Fruit fly (Drosophila melanogaster) whole organism, embryonic: ENCODE measurements around the gene CG32260.

Source experiments
- Abd-B ChIP-seq: fragments of 200-800 bp; sonication (Bioruptor generic); optimal IDR thresholded peaks from 2 replicates; lab custom pipeline; 2018; ENCODE audit warnings: missing biosample characterization, mild to moderate bottlenecking, missing genetic modification characterization, moderate library complexity
- Bgb ChIP-seq: fragments of 200-800 bp; sonication (Bioruptor generic); IDR thresholded peaks from 2 replicates; pipeline ENCODE4 v1.3.6; 2022; ENCODE audit warnings: missing biosample characterization, missing genetic modification characterization; ENCODE audit not compliant: partially characterized antibody
- Bteb2 ChIP-seq: fragments of 200-800 bp; sonication (Bioruptor generic); optimal IDR thresholded peaks from 2 replicates; lab custom pipeline; 2016; ENCODE audit warnings: missing biosample characterization, missing genetic modification characterization
- CG10979 ChIP-seq: fragments of 200-800 bp; sonication (Bioruptor generic); optimal IDR thresholded peaks from 2 replicates; lab custom pipeline; 2018; ENCODE audit warnings: missing biosample characterization, mild to moderate bottlenecking, missing genetic modification characterization, moderate library complexity
- CG11085 ChIP-seq: fragments of 200-800 bp; sonication (Bioruptor generic); IDR thresholded peaks from 2 replicates; pipeline ENCODE4 v1.3.6; 2022; ENCODE audit warnings: missing biosample characterization, missing genetic modification characterization
- CG12236 ChIP-seq: fragments of 200-800 bp; sonication (Bioruptor generic); optimal IDR thresholded peaks from 2 replicates; lab custom pipeline; 2016; ENCODE audit warnings: missing biosample characterization, missing genetic modification characterization
- CG12299 ChIP-seq: fragments of 200-800 bp; sonication (Bioruptor generic); optimal IDR thresholded peaks from 2 replicates; lab custom pipeline; 2018; ENCODE audit warnings: missing biosample characterization, mild to moderate bottlenecking, missing genetic modification characterization
- CG12391 ChIP-seq: fragments of 200-800 bp; sonication (Bioruptor generic); optimal IDR thresholded peaks from 3 replicates; lab custom pipeline; 2018; ENCODE audit warnings: missing biosample characterization, mild to moderate bottlenecking, missing genetic modification characterization, moderate library complexity
- CG13775 ChIP-seq: fragments of 200-800 bp; sonication (Bioruptor generic); optimal IDR thresholded peaks from 3 replicates; lab custom pipeline; 2017; ENCODE audit warnings: missing biosample characterization, mild to moderate bottlenecking, missing genetic modification characterization
- CG13894 ChIP-seq: fragments of 200-800 bp; sonication (Bioruptor generic); optimal IDR thresholded peaks from 3 replicates; lab custom pipeline; 2018; ENCODE audit warnings: missing biosample characterization, mild to moderate bottlenecking, missing genetic modification characterization, moderate library complexity
- CG16813 ChIP-seq: fragments of 200-800 bp; sonication (Bioruptor generic); IDR thresholded peaks from 3 replicates; pipeline ENCODE4 v1.3.6; 2022; ENCODE audit warnings: missing biosample characterization, missing genetic modification characterization; ENCODE audit not compliant: partially characterized antibody
- CG17361 ChIP-seq: fragments of 200-800 bp; sonication (Bioruptor generic); IDR thresholded peaks from 3 replicates; pipeline ENCODE4 v1.3.6; 2022; ENCODE audit warnings: missing biosample characterization, missing genetic modification characterization
- CG17568 ChIP-seq: fragments of 200-800 bp; sonication (Bioruptor generic); optimal IDR thresholded peaks from 2 replicates; lab custom pipeline; 2018; ENCODE audit warnings: missing biosample characterization, mild to moderate bottlenecking, missing genetic modification characterization, moderate library complexity
- CG2116 ChIP-seq: fragments of 200-800 bp; sonication (Bioruptor generic); optimal IDR thresholded peaks from 3 replicates; lab custom pipeline; 2018; ENCODE audit warnings: missing biosample characterization, mild to moderate bottlenecking, missing genetic modification characterization
- CG2129 ChIP-seq: fragments of 200-800 bp; sonication (Bioruptor generic); IDR thresholded peaks from 2 replicates; pipeline ENCODE4 v1.3.6; 2022; ENCODE audit warnings: missing biosample characterization, missing genetic modification characterization; ENCODE audit not compliant: partially characterized antibody
- CG34224 ChIP-seq: fragments of 200-800 bp; sonication (Bioruptor generic); IDR thresholded peaks from 3 replicates; pipeline ENCODE4 v1.3.6; 2022; ENCODE audit warnings: missing biosample characterization, missing genetic modification characterization; ENCODE audit not compliant: partially characterized antibody
- CG34376 ChIP-seq: fragments of 200-800 bp; sonication (Bioruptor generic); optimal IDR thresholded peaks from 2 replicates; lab custom pipeline; 2018; ENCODE audit warnings: missing biosample characterization, mild to moderate bottlenecking, missing genetic modification characterization
- CG42726 ChIP-seq: fragments of 200-800 bp; sonication (Bioruptor generic); IDR thresholded peaks from 2 replicates; pipeline ENCODE4 v1.3.6; 2022; ENCODE audit warnings: missing biosample characterization, missing genetic modification characterization; ENCODE audit not compliant: partially characterized antibody
- CG8281 ChIP-seq: fragments of 200-800 bp; sonication (Bioruptor generic); optimal IDR thresholded peaks from 2 replicates; lab custom pipeline; 2018; ENCODE audit warnings: missing biosample characterization, mild to moderate bottlenecking, missing genetic modification characterization, moderate library complexity
- CG8290 ChIP-seq, 3 experiments: fragments of 200-800 bp; sonication (Bioruptor generic); optimal IDR thresholded peaks; 2 replicates each; lab custom pipeline; 2016 to 2019; ENCODE audit warnings: missing biosample characterization in 3 of 3, missing genetic modification characterization in 3 of 3, mild to moderate bottlenecking in 2 of 3, moderate library complexity in 1 of 3
- CG9609 ChIP-seq: fragments of 200-800 bp; sonication (Bioruptor generic); optimal IDR thresholded peaks from 3 replicates; lab custom pipeline; 2016; ENCODE audit warnings: missing biosample characterization, missing genetic modification characterization
- CG9817 ChIP-seq: fragments of 200-800 bp; sonication (Bioruptor generic); optimal IDR thresholded peaks from 2 replicates; lab custom pipeline; 2018; ENCODE audit warnings: missing biosample characterization, mild to moderate bottlenecking, missing genetic modification characterization, moderate library complexity
- Hmr ChIP-seq: fragments of 200-800 bp; sonication (Bioruptor generic); optimal IDR thresholded peaks from 3 replicates; lab custom pipeline; 2017; ENCODE audit warnings: mild to moderate bottlenecking, missing biosample characterization, missing genetic modification reagents, missing genetic modification characterization
- Hr51 ChIP-seq, 2 experiments: fragments of 200-800 bp; sonication (Bioruptor generic); optimal IDR thresholded peaks; 2 replicates in 1 of 2; 3 replicates in 1 of 2; lab custom pipeline; 2016 to 2018; ENCODE audit warnings: missing biosample characterization in 2 of 2, missing genetic modification characterization in 2 of 2, mild to moderate bottlenecking in 1 of 2, moderate library complexity in 1 of 2
- Pdp1 ChIP-seq, 2 experiments: fragments of 200-800 bp; sonication (Bioruptor generic); optimal IDR thresholded peaks; 3 replicates each; lab custom pipeline; 2016; ENCODE audit warnings: missing biosample characterization in 2 of 2, missing genetic modification characterization in 2 of 2, mild to moderate bottlenecking in 1 of 2, moderate library complexity in 1 of 2
- Stat92E ChIP-seq, 3 experiments: fragments of >200 bp in 2 of 3; fragments of 200-800 bp in 1 of 3; sonication (Bioruptor generic) in 1 of 3; optimal IDR thresholded peaks; 2 replicates each; lab custom pipeline; 2017 to 2019; ENCODE audit warnings: missing biosample characterization in 3 of 3, missing genetic modification characterization in 3 of 3, mild to moderate bottlenecking in 1 of 3, moderate library complexity in 1 of 3
- bbx ChIP-seq: fragments of 200-800 bp; sonication (Bioruptor generic); IDR thresholded peaks from 2 replicates; pipeline ENCODE4 v1.3.6; 2022; ENCODE audit warnings: missing biosample characterization, missing genetic modification characterization; ENCODE audit not compliant: partially characterized antibody
- crol ChIP-seq: fragments of 200-800 bp; sonication (Bioruptor generic); IDR thresholded peaks from 2 replicates; pipeline ENCODE4 v1.3.6; 2022; ENCODE audit warnings: missing biosample characterization, missing genetic modification characterization
- crp ChIP-seq, 2 experiments: fragments of 200-800 bp; sonication (Bioruptor generic); optimal IDR thresholded peaks; 2 replicates in 1 of 2; 3 replicates in 1 of 2; lab custom pipeline; 2017; ENCODE audit warnings: missing biosample characterization in 2 of 2, missing genetic modification characterization in 2 of 2, mild to moderate bottlenecking in 1 of 2, moderate library complexity in 1 of 2
- dm ChIP-seq: fragments of 200-800 bp; sonication (Bioruptor generic); optimal IDR thresholded peaks from 3 replicates; lab custom pipeline; 2016; ENCODE audit warnings: missing biosample characterization, missing genetic modification characterization
- ems ChIP-seq: fragments of 200-800 bp; sonication (Bioruptor generic); optimal IDR thresholded peaks from 3 replicates; lab custom pipeline; 2016; ENCODE audit warnings: missing biosample characterization, missing genetic modification characterization
- fd96Cb ChIP-seq: fragments of 200-800 bp; sonication (Bioruptor generic); optimal IDR thresholded peaks from 2 replicates; lab custom pipeline; 2018; ENCODE audit warnings: missing biosample characterization, mild to moderate bottlenecking, missing genetic modification characterization, moderate library complexity
- hb ChIP-seq: fragments of 200-800 bp; sonication (Bioruptor generic); IDR thresholded peaks from 3 replicates; pipeline ENCODE4 v1.3.6; 2022; ENCODE audit warnings: missing biosample characterization, missing genetic modification characterization; ENCODE audit not compliant: partially characterized antibody
- ind ChIP-seq: fragments of 200-800 bp; sonication (Bioruptor generic); optimal IDR thresholded peaks from 3 replicates; lab custom pipeline; 2016; ENCODE audit warnings: missing biosample characterization, missing genetic modification characterization
- inv ChIP-seq: fragments of 200-800 bp; sonication (Bioruptor generic); IDR thresholded peaks from 2 replicates; pipeline ENCODE4 v1.3.6; 2022; ENCODE audit warnings: missing biosample characterization, missing genetic modification characterization; ENCODE audit not compliant: partially characterized antibody
- jing ChIP-seq: fragments of 200-800 bp; sonication (Bioruptor generic); optimal IDR thresholded peaks from 2 replicates; lab custom pipeline; 2018; ENCODE audit warnings: missing biosample characterization, mild to moderate bottlenecking, missing genetic modification characterization
- lilli ChIP-seq: fragments of 200-800 bp; sonication (Bioruptor generic); optimal IDR thresholded peaks from 3 replicates; lab custom pipeline; 2016; ENCODE audit warnings: missing biosample characterization, missing genetic modification characterization
- luna ChIP-seq: fragments of 200-800 bp; sonication (Bioruptor generic); optimal IDR thresholded peaks from 2 replicates; lab custom pipeline; 2016; ENCODE audit warnings: missing biosample characterization, missing genetic modification characterization
- sens ChIP-seq: fragments of 200-800 bp; sonication (Bioruptor generic); peaks from one replicate; lab custom pipeline; 2016; ENCODE audit warnings: missing biosample characterization, missing genetic modification characterization
- sisA ChIP-seq: fragments of 200-800 bp; sonication (Bioruptor generic); IDR thresholded peaks from 2 replicates; pipeline ENCODE4 v1.3.6; 2022; ENCODE audit warnings: missing biosample characterization, missing genetic modification characterization
- slp2 ChIP-seq: fragments of 200-800 bp; sonication (Bioruptor generic); optimal IDR thresholded peaks from 2 replicates; lab custom pipeline; 2016; ENCODE audit warnings: missing biosample characterization, missing genetic modification characterization
- so ChIP-seq: fragments of 200-800 bp; sonication (Bioruptor generic); IDR thresholded peaks from 3 replicates; pipeline ENCODE4 v1.3.6; 2022; ENCODE audit warnings: missing biosample characterization, missing genetic modification characterization
- sr ChIP-seq: fragments of 200-800 bp; sonication (Bioruptor generic); IDR thresholded peaks from 3 replicates; pipeline ENCODE4 v1.3.6; 2022; ENCODE audit warnings: missing biosample characterization, missing genetic modification characterization
- sug ChIP-seq: fragments of 200-800 bp; optimal IDR thresholded peaks from 2 replicates; lab custom pipeline; 2019; ENCODE audit warnings: missing biosample characterization, mild to moderate bottlenecking, missing genetic modification characterization, moderate library complexity
- vnd ChIP-seq: fragments of 200-800 bp; sonication (Bioruptor generic); IDR thresholded peaks from 3 replicates; pipeline ENCODE4 v1.3.6; 2022; ENCODE audit warnings: missing biosample characterization, missing genetic modification characterization; ENCODE audit not compliant: partially characterized antibody
- zfh2 ChIP-seq: fragments of 200-800 bp; sonication (Bioruptor generic); optimal IDR thresholded peaks from 2 replicates; lab custom pipeline; 2016; ENCODE audit warnings: missing biosample characterization, missing genetic modification characterization

The CG32260 gene

dm6 chr3L:4138804-4139521 is 3.2 kb upstream of the CG32260 start, which contains the start of the genes Rop and Ras64B (continued):
- TF ChIP-seq Hr51 (GFP tag; optimal IDR thresholded peaks at IDR 0.05; lab: Kevin White, UChicago) (peak in 1 of 2 experiments; percentile 39), inv (peak; percentile 79), ind (GFP tag; lab: Kevin White, UChicago) (no peak), vnd (peak; percentile 63; the same call in 2 of the 3 replicates), Stat92E (GFP tag; optimal IDR thresholded peaks at IDR 0.05; lab: Kevin White, UChicago) (peak in 1 of 3 experiments; percentile 74), CG10979 (no peak), Abd-B (peak; percentile 51), CG16813 (peak; percentile 86), lilli (GFP tag; lab: Kevin White, UChicago) (peak; percentile 46), CG13894 (tag; lab: Kevin White, UChicago) (peak; percentile 41), CG12391 (peak; percentile 52), sug (tag; lab: Kevin White, UChicago) (peak; percentile 49), CG2129 (peak; percentile 45; the same call in 1 of the 2 replicates), Bgb (peak; percentile 89), so (peak; percentile 36; the same call in 1 of the 3 replicates), CG17568 (no peak), Hmr (GFP tag; lab: Kevin White, UChicago) (peak; percentile 65), CG11085 (no peak), hb (GFP tag; lab: Robert Waterston, UW) (0 out of 3 replicates have a peak, but pooled peaks have one; percentile 57), CG12299 (tag; lab: Kevin White, UChicago) (peak; percentile 2), sr (peak; percentile 32; the same call in 1 of the 3 replicates), fd96Cb (tag; lab: Kevin White, UChicago) (no peak), Pdp1 (GFP tag; optimal IDR thresholded peaks at IDR 0.05; lab: Kevin White, UChicago) (peak in 1 of 2 experiments; percentile 40), CG9609 (GFP tag; lab: Kevin White, UChicago) (no peak), crp (GFP tag; optimal IDR thresholded peaks at IDR 0.05; lab: Kevin White, UChicago) (peak in 1 of 2 experiments; percentile 25), sisA (GFP tag; lab: Robert Waterston, UW) (no peak), crol (peak; percentile 96), jing (GFP tag; lab: Kevin White, UChicago) (no peak), CG8290 (GFP tag; optimal IDR thresholded peaks at IDR 0.05; lab: Kevin White, UChicago) (peak; percentile 53), CG8290 (tag; optimal IDR thresholded peaks at IDR 0.05; lab: Kevin White, UChicago) (peak in 1 of 2 experiments; percentile 84), ems (GFP tag; lab: Kevin White, UChicago) (peak; percentile 24), bbx (GFP tag; lab: Robert Waterston, UW) (peak; percentile 81), CG42726 (GFP tag; lab: Robert Waterston, UW) (peak; percentile 83), CG13775 (GFP tag; lab: Kevin White, UChicago) (peak; percentile 32), dm (peak; percentile 50), CG8281 (no peak), luna (GFP tag; lab: Kevin White, UChicago) (peak; percentile 32), CG9817 (tag; lab: Kevin White, UChicago) (peak; percentile 17), sens (peak; percentile 90), CG34376 (GFP tag; lab: Kevin White, UChicago) (peak; percentile 65), CG2116 (GFP tag; lab: Kevin White, UChicago) (peak; percentile 58), CG17361 (GFP tag; lab: Robert Waterston, UW) (0 out of 3 replicates have a peak, but pooled peaks have one; percentile 35), Bteb2 (GFP tag; lab: Kevin White, UChicago) (peak; percentile 44), CG12236 (GFP tag; lab: Kevin White, UChicago) (no peak), zfh2 (GFP tag; lab: Kevin White, UChicago) (peak; percentile 1), slp2 (GFP tag; lab: Kevin White, UChicago) (peak; percentile 7), CG34224 (peak; percentile 86)
